ENCODE assay signal across 7 fruit fly cellular contexts in genomic region chr2L:14409428-14409933, dm6.
TF ChIP-seq lines count a peak whose summit lies in the region.

TSS of gene elB (minus strand) at chr2L:14409549.

- TF ChIP-seq CTCF in whole organism, embryonic (GFP tag; optimal IDR thresholded peaks at IDR 0.05; lab: Kevin White, UChicago) = no peak

TF ChIP-seq in Kc167, 6 proteins besides CTCF, POLR2A, EP300 and RAD21:
- TF ChIP-seq insv (optimal IDR thresholded peaks at IDR 0.05; lab: Kevin White, UChicago) (peak; percentile 95), Myc (optimal IDR thresholded peaks at IDR 0.05; lab: Kevin White, UChicago) (no peak)

TF ChIP-seq in whole organism, 6 proteins besides CTCF, POLR2A, EP300 and RAD21:
- TF ChIP-seq psq (optimal IDR thresholded peaks at IDR 0.05; lab: Kevin White, UChicago) (no peak), Dll (optimal IDR thresholded peaks at IDR 0.05; lab: Kevin White, UChicago) (peak; percentile 98), usp (GFP tag; optimal IDR thresholded peaks at IDR 0.05; lab: Kevin White, UChicago) (no peak)

TF ChIP-seq in whole organism, adult, 20 proteins besides CTCF, POLR2A, EP300 and RAD21 (continues in another document):
- TF ChIP-seq CG7045 (GFP tag; optimal IDR thresholded peaks at IDR 0.05; lab: Kevin White, UChicago) = peak; percentile 14
- no peak for TF ChIP-seq ovo (GFP tag; optimal IDR thresholded peaks at IDR 0.05; lab: Kevin White, UChicago)
- no peak for TF ChIP-seq CG1620 (GFP tag; optimal IDR thresholded peaks at IDR 0.05; lab: Kevin White, UChicago)
- TF ChIP-seq kay (GFP tag; lab: Kevin White, UChicago; ENCODE audit: borderline replicate concordance) = no peak
- no peak for TF ChIP-seq CG11617 (GFP tag; optimal IDR thresholded peaks at IDR 0.05; lab: Kevin White, UChicago)
- TF ChIP-seq tj (GFP tag; optimal IDR thresholded peaks at IDR 0.05; lab: Kevin White, UChicago) = peak; percentile 97
- TF ChIP-seq Crg-1 (GFP tag; optimal IDR thresholded peaks at IDR 0.05; lab: Kevin White, UChicago) = peak; percentile 9
- TF ChIP-seq CG12768 (GFP tag; optimal IDR thresholded peaks at IDR 0.05; lab: Kevin White, UChicago) = peak; percentile 9
- no peak for TF ChIP-seq bab1 (GFP tag; optimal IDR thresholded peaks at IDR 0.05; lab: Kevin White, UChicago)
- TF ChIP-seq cnc (optimal IDR thresholded peaks at IDR 0.05; lab: Kevin White, UChicago) = no peak
- no peak for TF ChIP-seq cic (GFP tag; optimal IDR thresholded peaks at IDR 0.05; lab: Kevin White, UChicago)
- TF ChIP-seq CG33017 (tag; optimal IDR thresholded peaks at IDR 0.05; lab: Kevin White, UChicago) = no peak
- peak; percentile 41 for TF ChIP-seq Mnt (GFP tag; optimal IDR thresholded peaks at IDR 0.05; lab: Kevin White, UChicago)
- no peak for TF ChIP-seq toe (GFP tag; optimal IDR thresholded peaks at IDR 0.05; lab: Kevin White, UChicago)
- TF ChIP-seq CG14711 (tag; optimal IDR thresholded peaks at IDR 0.05; lab: Kevin White, UChicago) = no peak
- no peak for TF ChIP-seq Hr96 (GFP tag; optimal IDR thresholded peaks at IDR 0.05; lab: Kevin White, UChicago)
- no peak for TF ChIP-seq Clk (GFP tag; optimal IDR thresholded peaks at IDR 0.05; lab: Kevin White, UChicago)
- no peak for TF ChIP-seq CG7101 (tag; optimal IDR thresholded peaks at IDR 0.05; lab: Kevin White, UChicago)

TF ChIP-seq in whole organism, embryonic, 481 proteins besides CTCF, POLR2A, EP300 and RAD21 (continues in another document):
- TF ChIP-seq CG4404 (GFP tag; IDR thresholded peaks at IDR 0.05; lab: Robert Waterston, UW) (no peak), CG9437 (GFP tag; optimal IDR thresholded peaks at IDR 0.05; lab: Kevin White, UChicago) (no peak), CG7786 (GFP tag; optimal IDR thresholded peaks at IDR 0.05; lab: Kevin White, UChicago) (no peak), trem (tag; optimal IDR thresholded peaks at IDR 0.05; lab: Kevin White, UChicago) (no peak), Hmx (GFP tag; optimal IDR thresholded peaks at IDR 0.05; lab: Kevin White, UChicago) (no peak), mam (GFP tag; optimal IDR thresholded peaks at IDR 0.05; lab: Kevin White, UChicago) (no peak), NC2α (GFP tag; optimal IDR thresholded peaks at IDR 0.05; lab: Kevin White, UChicago) (no peak), CG2199 (GFP tag; IDR thresholded peaks at IDR 0.05; lab: Robert Waterston, UW) (0 out of 3 replicates have a peak, but pooled peaks have one; percentile 49), Elba2 (GFP tag; optimal IDR thresholded peaks at IDR 0.05; lab: Kevin White, UChicago) (no peak), CG17186 (GFP tag; optimal IDR thresholded peaks at IDR 0.05; lab: Kevin White, UChicago) (no peak), Xrp1 (GFP tag; IDR thresholded peaks at IDR 0.05; lab: Robert Waterston, UW) (peak; percentile 45; the same call in 1 of the 2 replicates), Aef1 (GFP tag; IDR thresholded peaks at IDR 0.05; lab: Robert Waterston, UW) (peak; percentile 71), CG3163 (GFP tag; optimal IDR thresholded peaks at IDR 0.05; lab: Kevin White, UChicago) (peak; percentile 77), zfh1 (GFP tag; IDR thresholded peaks at IDR 0.05; lab: Robert Waterston, UW) (no peak), Trl (optimal IDR thresholded peaks at IDR 0.05; lab: Kevin White, UChicago) (peak; percentile 98 to 100), Trl (GFP tag; optimal IDR thresholded peaks at IDR 0.05; lab: Kevin White, UChicago) (peak; percentile 88), CG4360 (GFP tag; IDR thresholded peaks at IDR 0.05; lab: Robert Waterston, UW) (peak; percentile 86), tll (GFP tag; optimal IDR thresholded peaks at IDR 0.05; lab: Kevin White, UChicago) (no peak)

TF ChIP-seq in whole organism, prepupa, 60 proteins besides CTCF, POLR2A, EP300 and RAD21 (continues in another document):
- TF ChIP-seq CG3919 (GFP tag; optimal IDR thresholded peaks at IDR 0.05; lab: Kevin White, UChicago) (peak; percentile 22), Ets21C (GFP tag; optimal IDR thresholded peaks at IDR 0.05; lab: Kevin White, UChicago) (no peak), fkh (GFP tag; optimal IDR thresholded peaks at IDR 0.05; lab: Kevin White, UChicago) (peak; percentile 40), lz (GFP tag; optimal IDR thresholded peaks at IDR 0.05; lab: Kevin White, UChicago) (no peak), CG8319 (GFP tag; optimal IDR thresholded peaks at IDR 0.05; lab: Kevin White, UChicago) (no peak), Sox102F (GFP tag; optimal IDR thresholded peaks at IDR 0.05; lab: Kevin White, UChicago) (peak; percentile 68), CG11902 (GFP tag; optimal IDR thresholded peaks at IDR 0.05; lab: Kevin White, UChicago) (no peak), pdm3 (GFP tag; optimal IDR thresholded peaks at IDR 0.05; lab: Kevin White, UChicago) (no peak), vri (GFP tag; optimal IDR thresholded peaks at IDR 0.05; lab: Kevin White, UChicago) (peak; percentile 37), Blimp-1 (GFP tag; optimal IDR thresholded peaks at IDR 0.05; lab: Kevin White, UChicago) (peak; percentile 96), dsx (GFP tag; optimal IDR thresholded peaks at IDR 0.05; lab: Kevin White, UChicago; ENCODE audit: poor library complexity, severe bottlenecking) (peak; percentile 44), CG7368 (GFP tag; optimal IDR thresholded peaks at IDR 0.05; lab: Kevin White, UChicago) (peak; percentile 22), CG11294 (GFP tag; IDR thresholded peaks at IDR 0.05; lab: Robert Waterston, UW) (no peak), CG9139 (GFP tag; optimal IDR thresholded peaks at IDR 0.05; lab: Kevin White, UChicago) (peak; percentile 37), spab (GFP tag; optimal IDR thresholded peaks at IDR 0.05; lab: Kevin White, UChicago) (no peak), net (GFP tag; optimal IDR thresholded peaks at IDR 0.05; lab: Kevin White, UChicago) (peak; percentile 29), Eip78C (GFP tag; lab: Kevin White, UChicago) (peak; percentile 73), Lpt (GFP tag; optimal IDR thresholded peaks at IDR 0.05; lab: Kevin White, UChicago) (peak; percentile 38), CG16779 (tag; optimal IDR thresholded peaks at IDR 0.05; lab: Kevin White, UChicago) (peak; percentile 28)

TF ChIP-seq in whole organism, pupa, 21 proteins besides CTCF, POLR2A, EP300 and RAD21 (continues in another document):
- TF ChIP-seq Pif1A (GFP tag; optimal IDR thresholded peaks at IDR 0.05; lab: Kevin White, UChicago) = peak; percentile 42
- TF ChIP-seq CG34367 (tag; optimal IDR thresholded peaks at IDR 0.05; lab: Kevin White, UChicago) = no peak
- no peak for TF ChIP-seq CG15710 (tag; optimal IDR thresholded peaks at IDR 0.05; lab: Kevin White, UChicago)
- no peak for TF ChIP-seq CG14655 (GFP tag; optimal IDR thresholded peaks at IDR 0.05; lab: Kevin White, UChicago)
- TF ChIP-seq D1 (tag; optimal IDR thresholded peaks at IDR 0.05; lab: Kevin White, UChicago) = no peak
- peak; percentile 68 for TF ChIP-seq CG32121 (GFP tag; IDR thresholded peaks at IDR 0.05; lab: Robert Waterston, UW)
- peak; percentile 8 for TF ChIP-seq gl (tag; optimal IDR thresholded peaks at IDR 0.05; lab: Kevin White, UChicago)
- TF ChIP-seq CG8301 (tag; optimal IDR thresholded peaks at IDR 0.05; lab: Kevin White, UChicago) = peak; percentile 35
- no peak for TF ChIP-seq CG8159 (tag; optimal IDR thresholded peaks at IDR 0.05; lab: Kevin White, UChicago)
- TF ChIP-seq Pif1B (GFP tag; optimal IDR thresholded peaks at IDR 0.05; lab: Kevin White, UChicago) = peak; percentile 82
- TF ChIP-seq Snoo (tag; optimal IDR thresholded peaks at IDR 0.05; lab: Kevin White, UChicago) = no peak
- TF ChIP-seq CG4496 (GFP tag; IDR thresholded peaks at IDR 0.05; lab: Robert Waterston, UW) = no peak
- peak; percentile 82 for TF ChIP-seq CG12605 (GFP tag; IDR thresholded peaks at IDR 0.05; lab: Robert Waterston, UW)
- TF ChIP-seq CG13204 (GFP tag; optimal IDR thresholded peaks at IDR 0.05; lab: Kevin White, UChicago) = peak; percentile 33
- peak; percentile 69; the same call in 1 of the 2 replicates for TF ChIP-seq Ets98B (GFP tag; IDR thresholded peaks at IDR 0.05; lab: Robert Waterston, UW)
- no peak for TF ChIP-seq CG10348 (GFP tag; IDR thresholded peaks at IDR 0.05; lab: Robert Waterston, UW)
- no peak for TF ChIP-seq rn (GFP tag; IDR thresholded peaks at IDR 0.05; lab: Robert Waterston, UW)
- TF ChIP-seq CG9948 (tag; optimal IDR thresholded peaks at IDR 0.05; lab: Kevin White, UChicago) = no peak
- peak; percentile 50 for TF ChIP-seq EcR (GFP tag; optimal IDR thresholded peaks at IDR 0.05; lab: Kevin White, UChicago)
- no peak for TF ChIP-seq CG17806 (tag; optimal IDR thresholded peaks at IDR 0.05; lab: Kevin White, UChicago)

TF ChIP-seq in whole organism, wandering third instar larva, 38 proteins besides CTCF, POLR2A, EP300 and RAD21:
- TF ChIP-seq Hr83 (GFP tag; optimal IDR thresholded peaks at IDR 0.05; lab: Kevin White, UChicago; ENCODE audit: poor library complexity, severe bottlenecking) (no peak), fru (GFP tag; optimal IDR thresholded peaks at IDR 0.05; lab: Kevin White, UChicago) (no peak), h (GFP tag; optimal IDR thresholded peaks at IDR 0.05; lab: Kevin White, UChicago) (peak; percentile 25), OdsH (GFP tag; optimal IDR thresholded peaks at IDR 0.05; lab: Kevin White, UChicago) (peak; percentile 26), sage (GFP tag; optimal IDR thresholded peaks at IDR 0.05; lab: Kevin White, UChicago) (no peak), Dif (GFP tag; optimal IDR thresholded peaks at IDR 0.05; lab: Kevin White, UChicago; ENCODE audit: partially characterized antibody) (peak; percentile 94), brk (GFP tag; optimal IDR thresholded peaks at IDR 0.05; lab: Kevin White, UChicago) (peak; percentile 74), GATAd (GFP tag; optimal IDR thresholded peaks at IDR 0.05; lab: Kevin White, UChicago) (no peak), pan (optimal IDR thresholded peaks at IDR 0.05; lab: Kevin White, UChicago) (no peak), rgr (GFP tag; optimal IDR thresholded peaks at IDR 0.05; lab: Kevin White, UChicago) (no peak), dl (GFP tag; optimal IDR thresholded peaks at IDR 0.05; lab: Kevin White, UChicago; ENCODE audit: insufficient read depth in 1 of 2, partially characterized antibody in 2 of 2) (peak; percentile 91 to 96), Mio (GFP tag; optimal IDR thresholded peaks at IDR 0.05; lab: Kevin White, UChicago) (no peak), woc (GFP tag; optimal IDR thresholded peaks at IDR 0.05; lab: Kevin White, UChicago) (no peak), ey (GFP tag; optimal IDR thresholded peaks at IDR 0.05; lab: Kevin White, UChicago) (no peak), Jra (GFP tag; optimal IDR thresholded peaks at IDR 0.05; lab: Kevin White, UChicago) (peak; percentile 8), CrebA (GFP tag; optimal IDR thresholded peaks at IDR 0.05; lab: Kevin White, UChicago; ENCODE audit: borderline replicate concordance) (peak; percentile 60), jim (GFP tag; optimal IDR thresholded peaks at IDR 0.05; lab: Kevin White, UChicago) (no peak), Hnf4 (GFP tag; optimal IDR thresholded peaks at IDR 0.05; lab: Kevin White, UChicago) (no peak), Rel (GFP tag; optimal IDR thresholded peaks at IDR 0.05; lab: Kevin White, UChicago) (peak; percentile 33), Rel (tag; optimal IDR thresholded peaks at IDR 0.05; lab: Kevin White, UChicago) (no peak), Vsx2 (GFP tag; optimal IDR thresholded peaks at IDR 0.05; lab: Kevin White, UChicago; ENCODE audit: partially characterized antibody) (peak; percentile 92)
